Worm (Caenorhabditis elegans) whole organism, L2 larva: ENCODE data around the gene znf-598.
A peak's percentile ranks its signal among the peaks of the same experiment; 100 is the strongest.

ENCODE experiments used
- C34F6.9 ChIP-seq: fragments of 150-350 bp; optimal IDR thresholded peaks from 2 replicates; lab custom pipeline; 2014; ENCODE audit warnings: missing biosample characterization, missing genetic modification characterization
- R02D3.7 ChIP-seq: fragments of 150-350 bp; optimal IDR thresholded peaks from 2 replicates; lab custom pipeline; 2014; ENCODE audit warnings: missing biosample characterization, missing genetic modification characterization
- ZK546.5 ChIP-seq: sonication (generic microtip); optimal IDR thresholded peaks from 2 replicates; lab custom pipeline; 2017; ENCODE audit warnings: missing biosample characterization, missing genetic modification characterization
- alr-1 ChIP-seq: fragments of 150-350 bp; optimal IDR thresholded peaks from 2 replicates; lab custom pipeline; 2014; ENCODE audit warnings: missing biosample characterization, missing genetic modification characterization
- aly-2 ChIP-seq: fragments of 150-350 bp; optimal IDR thresholded peaks from 2 replicates; lab custom pipeline; 2014; ENCODE audit warnings: missing biosample characterization, missing genetic modification characterization
- blmp-1 ChIP-seq: sonication (generic microtip); optimal IDR thresholded peaks from 2 replicates; lab custom pipeline; 2017; ENCODE audit warnings: missing genetic modification characterization, mild to moderate bottlenecking, missing compliant biosample characterization, antibody characterized with exemption, moderate library complexity; ENCODE audit not compliant: insufficient read depth
- ceh-82 ChIP-seq: fragments of 150-350 bp; optimal IDR thresholded peaks from 2 replicates; lab custom pipeline; 2014; ENCODE audit warnings: missing biosample characterization, missing genetic modification characterization
- crh-2 ChIP-seq: sonication (generic microtip); optimal IDR thresholded peaks from 2 replicates; lab custom pipeline; 2017; ENCODE audit warnings: missing biosample characterization, missing genetic modification characterization
- elt-1 ChIP-seq: fragments of 150-350 bp; optimal IDR thresholded peaks from 2 replicates; lab custom pipeline; 2014; ENCODE audit warnings: missing biosample characterization, missing genetic modification characterization
- elt-3 ChIP-seq: sonication (generic microtip); optimal IDR thresholded peaks from 2 replicates; lab custom pipeline; 2017; ENCODE audit warnings: missing biosample characterization, missing genetic modification characterization
- fos-1 ChIP-seq: fragments of 150-350 bp; optimal IDR thresholded peaks from 2 replicates; lab custom pipeline; 2014; ENCODE audit warnings: missing biosample characterization, missing genetic modification characterization
- gmeb-1 ChIP-seq: fragments of 150-350 bp; optimal IDR thresholded peaks from 2 replicates; lab custom pipeline; 2014; ENCODE audit warnings: missing biosample characterization, missing genetic modification characterization
- lin-11 ChIP-seq: fragments of 150-350 bp; sonication (generic microtip); optimal IDR thresholded peaks from 2 replicates; lab custom pipeline; 2014; ENCODE audit warnings: missing biosample characterization, missing genetic modification characterization, inconsistent platforms, mixed read lengths
- lin-13 ChIP-seq: fragments of 150-350 bp; optimal IDR thresholded peaks from 2 replicates; lab custom pipeline; 2014; ENCODE audit warnings: missing biosample characterization, missing genetic modification reagents, missing genetic modification characterization
- lin-39 ChIP-seq: fragments of 150-350 bp; optimal IDR thresholded peaks from 2 replicates; lab custom pipeline; 2014; ENCODE audit warnings: missing biosample characterization, missing genetic modification reagents, missing genetic modification characterization
- lsy-2 ChIP-seq, 2 experiments: fragments of 150-350 bp in 1 of 2; sonication (generic microtip) in 1 of 2; optimal IDR thresholded peaks; 2 replicates each; lab custom pipeline; 2014 to 2017; ENCODE audit warnings: missing biosample characterization in 2 of 2, missing genetic modification characterization in 2 of 2
- mdl-1 ChIP-seq, 2 experiments: fragments of 150-350 bp in 1 of 2; sonication (generic microtip) in 1 of 2; optimal IDR thresholded peaks; 2 replicates each; lab custom pipeline; 2017; ENCODE audit warnings: missing biosample characterization in 2 of 2, missing genetic modification characterization in 2 of 2
- nhr-10 ChIP-seq: sonication (generic microtip); optimal IDR thresholded peaks from 2 replicates; lab custom pipeline; 2017; ENCODE audit warnings: missing biosample characterization, missing genetic modification characterization
- nhr-11 ChIP-seq: fragments of 150-350 bp; optimal IDR thresholded peaks from 2 replicates; lab custom pipeline; 2014; ENCODE audit warnings: missing biosample characterization, missing genetic modification characterization
- nhr-129 ChIP-seq: fragments of 150-350 bp; optimal IDR thresholded peaks from 2 replicates; lab custom pipeline; 2014; ENCODE audit warnings: missing biosample characterization, missing genetic modification characterization
- nhr-21 ChIP-seq: fragments of 150-350 bp; optimal IDR thresholded peaks from 2 replicates; lab custom pipeline; 2014; ENCODE audit warnings: missing biosample characterization, missing genetic modification characterization
- nhr-23 ChIP-seq: fragments of 150-350 bp; optimal IDR thresholded peaks from 2 replicates; lab custom pipeline; 2014; ENCODE audit warnings: missing biosample characterization, missing genetic modification reagents, missing genetic modification characterization
- nhr-237 ChIP-seq: fragments of 150-350 bp; optimal IDR thresholded peaks from 2 replicates; lab custom pipeline; 2014; ENCODE audit warnings: missing biosample characterization, missing genetic modification characterization
- nhr-6 ChIP-seq: fragments of 150-350 bp; optimal IDR thresholded peaks from 2 replicates; lab custom pipeline; 2014; ENCODE audit warnings: missing biosample characterization, missing genetic modification characterization
- nhr-77 ChIP-seq: fragments of 150-350 bp; optimal IDR thresholded peaks from 2 replicates; lab custom pipeline; 2014; ENCODE audit warnings: missing biosample characterization, missing genetic modification characterization
- peb-1 ChIP-seq: fragments of 150-350 bp; optimal IDR thresholded peaks from 2 replicates; lab custom pipeline; 2014; ENCODE audit warnings: missing biosample characterization, missing genetic modification characterization
- sem-4 ChIP-seq: fragments of 150-350 bp; optimal IDR thresholded peaks from 2 replicates; lab custom pipeline; 2014; ENCODE audit warnings: missing biosample characterization, missing genetic modification reagents, missing genetic modification characterization
- skn-1 ChIP-seq: sonication (generic microtip); optimal IDR thresholded peaks from 2 replicates; lab custom pipeline; 2017; ENCODE audit warnings: missing biosample characterization, missing genetic modification characterization
- sma-3 ChIP-seq: sonication (generic microtip); optimal IDR thresholded peaks from 2 replicates; lab custom pipeline; 2016; ENCODE audit warnings: missing genetic modification reagents, missing genetic modification characterization, missing compliant biosample characterization
- sma-9 ChIP-seq, 2 experiments: fragments of 150-350 bp in 1 of 2; sonication (generic microtip) in 1 of 2; optimal IDR thresholded peaks; 2 replicates each; lab custom pipeline; 2014 to 2016; ENCODE audit warnings: missing genetic modification characterization in 2 of 2, mild to moderate bottlenecking in 1 of 2, missing biosample characterization in 1 of 2, missing compliant biosample characterization in 1 of 2, missing genetic modification reagents in 1 of 2, moderate library complexity in 1 of 2
- snpc-4 ChIP-seq: fragments of 150-350 bp; optimal IDR thresholded peaks from 2 replicates; lab custom pipeline; 2014; ENCODE audit warnings: missing biosample characterization, missing genetic modification characterization
- unc-55 ChIP-seq: fragments of 150-350 bp; sonication (generic microtip); optimal IDR thresholded peaks from 3 replicates; lab custom pipeline; 2014; ENCODE audit warnings: missing biosample characterization, missing genetic modification reagents, missing genetic modification characterization
- unc-62 ChIP-seq: fragments of 150-350 bp; optimal IDR thresholded peaks from 2 replicates; lab custom pipeline; 2014; ENCODE audit warnings: missing biosample characterization, missing genetic modification reagents, missing genetic modification characterization
- zag-1 ChIP-seq: fragments of 150-350 bp; optimal IDR thresholded peaks from 2 replicates; lab custom pipeline; 2014; ENCODE audit warnings: missing biosample characterization, missing genetic modification characterization
- ztf-1 ChIP-seq: fragments of 200-800 bp; sonication (Bioruptor generic); conservative IDR thresholded peaks from 2 replicates; pipeline ENCODE4 v1.3.6; 2022; ENCODE audit warnings: missing genetic modification characterization, missing compliant biosample characterization
- ztf-11 ChIP-seq: sonication (generic microtip); optimal IDR thresholded peaks from 2 replicates; lab custom pipeline; 2017; ENCODE audit warnings: missing biosample characterization, missing genetic modification characterization
- ztf-4 ChIP-seq: fragments of 150-350 bp; optimal IDR thresholded peaks from 2 replicates; lab custom pipeline; 2014; ENCODE audit warnings: missing biosample characterization, missing genetic modification characterization

Gene znf-598

ce11 chrII:7022370-7023001 lies 3.1 kb upstream of the znf-598 start, which contains the start of the genes lst-6 and lst-5 (continued):
- TF ChIP-seq elt-3 = no peak
- peak; percentile 65 for TF ChIP-seq unc-55 (GFP tag; lab: Kevin White, UChicago)
- no peak for TF ChIP-seq nhr-10 (tag; lab: Kevin White, UChicago)

DNA sequence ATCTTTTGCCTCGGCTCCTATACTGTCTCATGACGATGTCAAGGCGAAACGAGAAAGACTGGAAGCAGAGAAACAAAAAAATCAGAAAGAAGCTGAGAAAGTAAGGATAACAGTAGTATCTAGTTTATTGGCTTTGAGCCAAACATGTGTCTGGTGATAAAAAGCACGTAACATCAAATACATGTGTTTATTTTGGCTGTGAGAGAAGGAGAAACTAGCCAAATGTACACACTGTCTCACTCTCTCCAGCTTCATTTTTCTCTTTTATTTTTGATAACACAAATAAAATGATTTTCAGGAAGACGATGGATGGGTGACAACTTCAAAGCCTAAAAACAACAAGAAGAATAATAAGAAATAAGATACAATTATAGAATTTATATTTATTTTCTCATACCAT lies 3.9 kb downstream of the znf-598 start:
- TF ChIP-seq blmp-1 (tag; lab: Kevin White, UChicago) (no peak), R02D3.7 (tag; lab: Kevin White, UChicago) (no peak), nhr-11 (no peak), sma-3 (GFP tag; lab: Kevin White, UChicago) (no peak), zag-1 (tag; lab: Kevin White, UChicago) (no peak), gmeb-1 (tag; lab: Kevin White, UChicago) (no peak), alr-1 (no peak), nhr-6 (no peak), fos-1 (tag; lab: Kevin White, UChicago) (no peak), ztf-11 (no peak), crh-2 (tag; lab: Kevin White, UChicago) (no peak)

DNA sequence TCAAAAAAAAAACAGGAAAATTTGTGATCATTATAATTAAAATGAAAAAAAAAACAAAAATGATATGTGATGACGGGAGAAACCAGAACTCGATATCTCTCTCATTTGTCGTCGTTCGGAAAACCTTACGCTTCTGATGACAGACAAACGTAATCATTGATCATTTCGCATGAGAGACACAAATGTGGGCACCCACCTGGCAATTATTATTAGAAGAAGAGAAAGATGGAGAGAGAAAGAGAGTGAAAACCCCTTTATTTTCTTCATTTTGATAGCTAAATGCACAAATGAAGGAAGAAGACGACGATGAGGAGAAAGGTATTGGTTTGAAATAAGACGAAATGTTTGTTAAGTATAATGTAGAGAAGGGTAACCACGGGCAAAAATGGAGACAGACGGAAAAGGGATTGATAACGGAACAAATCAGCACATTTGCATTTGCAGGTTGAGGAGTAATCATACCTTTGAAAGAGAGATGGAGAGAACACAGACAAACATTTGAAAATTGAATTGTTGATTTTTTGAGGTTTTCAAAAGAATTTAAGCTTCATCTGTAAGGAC lies 5.6 kb downstream of the znf-598 start:
- no peak for TF ChIP-seq blmp-1 (tag; lab: Kevin White, UChicago)
- peak; percentile 35 for TF ChIP-seq fos-1 (tag; lab: Kevin White, UChicago)
- TF ChIP-seq gmeb-1 (tag; lab: Kevin White, UChicago) = peak; percentile 2
- no peak for TF ChIP-seq nhr-129
- TF ChIP-seq ztf-4 (tag; lab: Kevin White, UChicago) = no peak
- peak; percentile 27 for TF ChIP-seq crh-2 (tag; lab: Kevin White, UChicago)
- TF ChIP-seq nhr-77 (tag; lab: Kevin White, UChicago) = no peak

DNA sequence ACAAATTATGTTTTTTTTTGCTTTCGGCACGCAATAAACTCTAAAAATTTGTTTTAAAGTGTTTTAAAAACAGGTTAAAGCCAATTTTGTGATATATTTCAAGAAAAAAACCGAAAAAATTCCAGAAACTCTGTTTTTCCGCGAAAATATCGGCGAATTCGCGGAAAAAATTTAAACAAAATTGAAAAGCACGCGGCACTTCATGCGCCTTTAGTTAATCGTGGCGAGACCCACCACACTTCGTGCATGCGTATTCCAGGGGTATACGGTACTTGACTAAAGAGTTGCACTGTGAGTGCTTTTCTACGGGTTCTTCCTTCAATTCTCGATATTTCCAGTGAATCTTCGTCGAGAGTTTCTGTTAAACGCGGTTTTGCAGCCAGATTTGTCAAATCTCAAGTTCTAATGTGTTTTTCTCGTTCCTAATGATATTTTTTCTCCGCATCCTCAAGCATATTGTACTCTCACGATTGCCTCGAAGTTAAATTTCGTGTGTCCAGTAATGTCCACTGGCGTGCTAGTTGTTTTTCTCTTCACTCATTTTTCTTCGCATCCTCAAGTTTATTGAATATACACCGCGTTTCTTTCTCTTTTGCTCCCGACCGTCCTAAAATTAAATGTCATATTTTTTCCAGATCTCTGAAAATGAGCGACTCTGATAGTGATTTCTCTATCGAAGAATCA lies 12.2 kb downstream of the znf-598 start, which contains the start of gene cin-4:
cin-4 (plus strand) TSS at position 634 of the 684 bp plus-strand sequence.
- TF ChIP-seq elt-1 (tag; lab: Kevin White, UChicago) (no peak), aly-2 (tag; lab: Kevin White, UChicago) (no peak), gmeb-1 (tag; lab: Kevin White, UChicago) (no peak), ztf-11 (no peak), ztf-1 (GFP tag; lab: Robert Waterston, UW) (no peak), skn-1 (tag; lab: Kevin White, UChicago) (no peak), sem-4 (no peak), fos-1 (tag; lab: Kevin White, UChicago) (no peak), crh-2 (tag; lab: Kevin White, UChicago) (no peak), lin-11 (tag; lab: Kevin White, UChicago) (no peak), R02D3.7 (tag; lab: Kevin White, UChicago) (no peak), nhr-6 (no peak), ZK546.5 (tag; lab: Kevin White, UChicago) (no peak), lsy-2 (tag; optimal IDR thresholded peaks at IDR 0.05; lab: Kevin White, UChicago) (no peak), mdl-1 (tag; optimal IDR thresholded peaks at IDR 0.05; lab: Kevin White, UChicago) (no peak), peb-1 (tag; lab: Kevin White, UChicago) (no peak), snpc-4 (tag; lab: Kevin White, UChicago) (no peak)

DNA sequence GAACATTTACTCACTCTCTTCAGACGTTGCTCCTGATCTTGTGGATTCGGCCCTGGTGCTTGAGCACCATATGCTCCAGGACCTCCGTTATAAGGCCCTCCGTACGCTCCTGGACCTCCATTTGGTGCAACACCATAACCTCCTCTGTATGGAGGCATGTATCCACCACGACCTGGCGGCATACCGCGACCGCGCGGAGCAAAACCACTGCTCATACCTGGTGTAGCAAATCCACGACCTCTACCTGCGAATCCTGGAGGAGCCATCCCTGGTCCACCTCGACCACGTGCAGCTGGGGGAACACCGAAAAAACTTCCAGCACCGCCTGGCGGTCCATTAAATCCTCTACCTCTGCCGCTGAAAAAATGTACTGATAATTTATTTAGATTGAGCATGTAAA lies 23.9 kb downstream of the znf-598 start:
- TF ChIP-seq unc-62 (GFP tag; lab: Kevin White, UChicago) (no peak), lin-39 (tag; lab: Kevin White, UChicago) (no peak), elt-1 (tag; lab: Kevin White, UChicago) (no peak), sma-9 (GFP tag; optimal IDR thresholded peaks at IDR 0.05; lab: Kevin White, UChicago) (no peak), sma-9 (tag; optimal IDR thresholded peaks at IDR 0.05; lab: Kevin White, UChicago) (no peak), C34F6.9 (tag; lab: Kevin White, UChicago) (no peak), nhr-23 (tag; lab: Kevin White, UChicago) (no peak), nhr-21 (tag; lab: Kevin White, UChicago) (no peak), crh-2 (tag; lab: Kevin White, UChicago) (no peak), nhr-11 (no peak), nhr-237 (tag; lab: Kevin White, UChicago) (no peak), lin-13 (GFP tag; lab: Kevin White, UChicago) (no peak), ceh-82 (tag; lab: Kevin White, UChicago) (no peak)
